Worm (Caenorhabditis elegans) whole organism, mixed stage, embryonic: ENCODE data around the gene Y73C8C.10.

Experiments used
- M03D4.4 ChIP-seq: sonication (generic microtip); optimal IDR thresholded peaks from 2 replicates; lab custom pipeline; 2017; ENCODE audit warnings: mild to moderate bottlenecking, missing genetic modification characterization, missing compliant biosample characterization
- bed-3 ChIP-seq: fragments of 200-800 bp; sonication (Bioruptor generic); optimal IDR thresholded peaks from 3 replicates; lab custom pipeline; 2018; ENCODE audit warnings: mild to moderate bottlenecking, missing genetic modification characterization, moderate library complexity, missing compliant biosample characterization
- ceh-39 ChIP-seq: fragments of 150-350 bp; optimal IDR thresholded peaks from 2 replicates; lab custom pipeline; 2014; ENCODE audit warnings: missing biosample characterization, missing genetic modification characterization
- ceh-83 ChIP-seq: fragments of 200-800 bp; sonication (Bioruptor generic); optimal IDR thresholded peaks from 2 replicates; lab custom pipeline; 2018; ENCODE audit warnings: mild to moderate bottlenecking, missing genetic modification characterization, missing compliant biosample characterization
- ces-1 ChIP-seq: fragments of 150-350 bp; optimal IDR thresholded peaks from 2 replicates; lab custom pipeline; 2014; ENCODE audit warnings: missing biosample characterization, missing genetic modification reagents, missing genetic modification characterization
- cnd-1 ChIP-seq: fragments of 200-800 bp; sonication (Bioruptor generic); optimal IDR thresholded peaks from 2 replicates; lab custom pipeline; 2018; ENCODE audit warnings: mild to moderate bottlenecking, missing genetic modification characterization, missing compliant biosample characterization
- drap-1 ChIP-seq: fragments of 200-800 bp; sonication (Bioruptor generic); optimal IDR thresholded peaks from 3 replicates; lab custom pipeline; 2018; ENCODE audit warnings: mild to moderate bottlenecking, missing genetic modification characterization, missing compliant biosample characterization
- elt-1 ChIP-seq: sonication (generic microtip); optimal IDR thresholded peaks from 2 replicates; lab custom pipeline; 2017; ENCODE audit warnings: missing genetic modification characterization, mild to moderate bottlenecking, missing compliant biosample characterization, antibody characterized with exemption, moderate library complexity, borderline replicate concordance; ENCODE audit not compliant: insufficient read depth
- elt-3 ChIP-seq: fragments of 150-350 bp; optimal IDR thresholded peaks from 2 replicates; lab custom pipeline; 2014; ENCODE audit warnings: missing biosample characterization, missing genetic modification characterization
- flh-1 ChIP-seq: fragments of 200-800 bp; sonication (Bioruptor generic); optimal IDR thresholded peaks from 2 replicates; lab custom pipeline; 2018; ENCODE audit warnings: mild to moderate bottlenecking, missing genetic modification characterization, moderate library complexity, missing compliant biosample characterization
- ham-2 ChIP-seq: fragments of 200-800 bp; sonication (Bioruptor generic); optimal IDR thresholded peaks from 2 replicates; lab custom pipeline; 2018; ENCODE audit warnings: mild to moderate bottlenecking, missing genetic modification characterization, missing compliant biosample characterization
- hlh-1 ChIP-seq: fragments of 150-350 bp; optimal IDR thresholded peaks from 2 replicates; lab custom pipeline; 2014; ENCODE audit warnings: missing biosample characterization, missing genetic modification reagents, missing genetic modification characterization
- lin-13 ChIP-seq: fragments of 150-350 bp; optimal IDR thresholded peaks from 2 replicates; lab custom pipeline; 2014; ENCODE audit warnings: missing biosample characterization, missing genetic modification characterization
- lin-32 ChIP-seq: fragments of 200-800 bp; sonication (Bioruptor generic); optimal IDR thresholded peaks from 2 replicates; lab custom pipeline; 2018; ENCODE audit warnings: mild to moderate bottlenecking, missing genetic modification characterization, missing compliant biosample characterization
- lsy-2 ChIP-seq: fragments of 150-350 bp; optimal IDR thresholded peaks from 2 replicates; lab custom pipeline; 2014; ENCODE audit warnings: missing biosample characterization, missing genetic modification characterization
- mab-5 ChIP-seq: fragments of 150-350 bp; optimal IDR thresholded peaks from 2 replicates; lab custom pipeline; 2014; ENCODE audit warnings: missing biosample characterization, missing genetic modification characterization
- mep-1 ChIP-seq: fragments of 150-350 bp; optimal IDR thresholded peaks from 2 replicates; lab custom pipeline; 2017; ENCODE audit warnings: missing biosample characterization, missing genetic modification reagents, missing genetic modification characterization, inconsistent platforms
- mls-2 ChIP-seq: sonication (generic microtip); optimal IDR thresholded peaks from 2 replicates; lab custom pipeline; 2016; ENCODE audit warnings: mild to moderate bottlenecking, missing genetic modification characterization, moderate library complexity, missing compliant biosample characterization
- nhr-12 ChIP-seq: fragments of 150-350 bp; optimal IDR thresholded peaks from 2 replicates; lab custom pipeline; 2014; ENCODE audit warnings: missing biosample characterization, missing genetic modification characterization
- nhr-2 ChIP-seq: fragments of 150-350 bp; optimal IDR thresholded peaks from 2 replicates; lab custom pipeline; 2014; ENCODE audit warnings: missing biosample characterization, missing genetic modification characterization
- nhr-237 ChIP-seq: fragments of 150-350 bp; optimal IDR thresholded peaks from 2 replicates; lab custom pipeline; 2014; ENCODE audit warnings: missing biosample characterization, missing genetic modification characterization
- nhr-28 ChIP-seq: fragments of 150-350 bp; optimal IDR thresholded peaks from 2 replicates; lab custom pipeline; 2014; ENCODE audit warnings: missing biosample characterization, missing genetic modification characterization
- nhr-76 ChIP-seq: sonication (generic microtip); optimal IDR thresholded peaks from 2 replicates; lab custom pipeline; 2017; ENCODE audit warnings: missing biosample characterization, missing genetic modification characterization
- pha-4 ChIP-seq: fragments of 150-350 bp; optimal IDR thresholded peaks from 2 replicates; lab custom pipeline; 2018; ENCODE audit warnings: missing biosample characterization, missing genetic modification reagents, missing genetic modification characterization
- sem-2 ChIP-seq: fragments of 200-800 bp; sonication (Bioruptor generic); optimal IDR thresholded peaks from 2 replicates; lab custom pipeline; 2018; ENCODE audit warnings: mild to moderate bottlenecking, missing genetic modification characterization, missing compliant biosample characterization
- snpc-4 ChIP-seq: fragments of 150-350 bp; optimal IDR thresholded peaks from 2 replicates; lab custom pipeline; 2014; ENCODE audit warnings: missing biosample characterization, missing genetic modification characterization
- sptf-1 ChIP-seq: sonication (generic microtip); optimal IDR thresholded peaks from 2 replicates; lab custom pipeline; 2017; ENCODE audit warnings: mild to moderate bottlenecking, missing genetic modification characterization, moderate library complexity, missing compliant biosample characterization
- tbx-8 ChIP-seq: fragments of 200-800 bp; sonication (Bioruptor generic); optimal IDR thresholded peaks from 2 replicates; lab custom pipeline; 2018; ENCODE audit warnings: mild to moderate bottlenecking, missing genetic modification characterization, moderate library complexity, missing compliant biosample characterization
- unc-39 ChIP-seq: fragments of 150-350 bp; optimal IDR thresholded peaks from 2 replicates; lab custom pipeline; 2014; ENCODE audit warnings: missing biosample characterization, missing genetic modification characterization
- unc-62 ChIP-seq: fragments of 150-350 bp; optimal IDR thresholded peaks from 2 replicates; lab custom pipeline; 2014; ENCODE audit warnings: missing biosample characterization, missing genetic modification reagents, missing genetic modification characterization
- zip-8 ChIP-seq: fragments of 150-350 bp; optimal IDR thresholded peaks from 2 replicates; lab custom pipeline; 2014; ENCODE audit warnings: missing biosample characterization, missing genetic modification characterization
- ztf-11 ChIP-seq: fragments of 150-350 bp; optimal IDR thresholded peaks from 2 replicates; lab custom pipeline; 2014; ENCODE audit warnings: missing biosample characterization, missing genetic modification characterization

The Y73C8C.10 gene

DNA sequence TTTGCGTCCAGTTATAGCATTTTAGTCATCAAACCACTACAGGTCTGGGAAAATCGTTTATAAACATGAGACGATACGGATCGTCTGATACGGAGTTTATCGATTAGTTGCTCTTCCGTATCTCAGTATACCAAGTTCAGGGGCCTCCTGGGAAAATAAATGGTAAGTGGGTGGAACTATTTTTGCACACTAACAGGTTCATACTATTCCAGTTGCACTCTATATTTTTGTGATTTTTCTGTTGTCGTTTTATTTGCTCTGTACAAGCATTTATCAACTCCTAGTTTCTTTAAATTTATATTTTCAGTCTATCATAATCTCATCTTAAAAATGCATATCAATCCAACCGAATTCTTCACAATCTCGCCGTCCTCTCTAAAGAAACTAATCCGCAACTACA is 12.6 kb downstream of the Y73C8C.10 start, which contains the start of gene Y73C8C.3:
TSS of gene Y73C8C.3 (plus strand) at position 301 of the 400 bp plus-strand sequence.
- TF ChIP-seq cnd-1 (tag; lab: Kevin White, UChicago) (no peak), snpc-4 (no peak), zip-8 (no peak), mab-5 (tag; lab: Kevin White, UChicago) (no peak), nhr-237 (tag; lab: Kevin White, UChicago) (no peak), unc-39 (tag; lab: Kevin White, UChicago) (no peak), lin-32 (no peak), ceh-39 (tag; lab: Kevin White, UChicago) (no peak), drap-1 (no peak), lin-13 (tag; lab: Kevin White, UChicago) (no peak), hlh-1 (tag; lab: Kevin White, UChicago) (no peak), ztf-11 (tag; lab: Kevin White, UChicago) (no peak)
- TF ChIP-seq, all 35 proteins: peak for 0

DNA sequence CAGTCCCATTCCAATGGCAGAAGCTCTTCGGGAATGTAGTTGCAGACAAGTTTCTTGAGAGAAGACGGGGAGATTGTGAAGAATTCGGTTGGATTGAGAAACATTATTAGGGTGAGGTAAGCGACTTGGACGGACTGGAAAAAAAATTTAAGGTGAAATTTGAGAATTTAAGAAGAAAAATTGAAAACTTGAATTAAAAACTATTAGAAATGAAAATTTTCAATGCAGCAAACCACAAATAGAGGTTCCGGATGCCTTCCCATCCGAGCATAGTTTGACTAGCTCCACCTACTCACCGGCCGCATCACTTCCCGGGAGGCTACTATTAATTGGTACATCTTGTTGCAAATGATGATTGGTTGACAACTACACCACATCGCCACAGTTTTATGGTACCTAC is 13.8 kb downstream of the Y73C8C.10 start, which contains the start of gene Y73C8C.8:
TSS of gene Y73C8C.8 (minus strand) at position 101 of the 400 bp plus-strand sequence.
- TF ChIP-seq ham-2 (GFP tag; lab: Kevin White, UChicago) (no peak), nhr-28 (tag; lab: Kevin White, UChicago) (no peak), drap-1 (no peak), M03D4.4 (tag; lab: Kevin White, UChicago) (no peak)

DNA sequence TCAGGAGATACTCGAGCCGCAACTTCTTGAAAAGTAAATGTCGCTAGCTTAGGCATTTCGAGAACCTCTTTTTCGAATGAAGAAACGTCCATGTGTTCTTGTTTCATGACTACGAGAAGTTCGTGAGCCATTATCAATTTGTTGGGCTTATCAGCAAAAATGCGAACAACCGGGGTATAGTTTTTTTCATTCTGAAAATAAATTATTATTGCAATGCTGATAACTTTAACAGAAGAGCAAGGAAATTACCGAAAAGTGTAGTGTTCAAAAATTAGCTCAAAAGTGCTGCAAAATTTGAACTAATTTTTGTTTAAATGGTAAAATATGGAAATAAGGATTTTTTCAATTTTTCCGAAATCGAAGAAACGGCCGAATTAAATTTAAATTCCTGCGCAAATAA is 15.4 kb downstream of the Y73C8C.10 start:
- TF ChIP-seq elt-3 (tag; lab: Kevin White, UChicago) (no peak), ces-1 (no peak), nhr-76 (tag; lab: Kevin White, UChicago) (no peak), nhr-12 (tag; lab: Kevin White, UChicago) (no peak), ham-2 (GFP tag; lab: Kevin White, UChicago) (no peak), tbx-8 (GFP tag; lab: Kevin White, UChicago) (no peak), pha-4 (no peak), unc-62 (GFP tag; lab: Kevin White, UChicago) (no peak), mls-2 (tag; lab: Kevin White, UChicago) (no peak), lin-13 (tag; lab: Kevin White, UChicago) (no peak), lin-32 (no peak), ztf-11 (tag; lab: Kevin White, UChicago) (no peak), cnd-1 (tag; lab: Kevin White, UChicago) (no peak), nhr-2 (tag; lab: Kevin White, UChicago) (no peak), bed-3 (no peak), nhr-237 (tag; lab: Kevin White, UChicago) (no peak), snpc-4 (no peak), sem-2 (GFP tag; lab: Kevin White, UChicago) (no peak), elt-1 (no peak), nhr-28 (tag; lab: Kevin White, UChicago) (no peak)

DNA sequence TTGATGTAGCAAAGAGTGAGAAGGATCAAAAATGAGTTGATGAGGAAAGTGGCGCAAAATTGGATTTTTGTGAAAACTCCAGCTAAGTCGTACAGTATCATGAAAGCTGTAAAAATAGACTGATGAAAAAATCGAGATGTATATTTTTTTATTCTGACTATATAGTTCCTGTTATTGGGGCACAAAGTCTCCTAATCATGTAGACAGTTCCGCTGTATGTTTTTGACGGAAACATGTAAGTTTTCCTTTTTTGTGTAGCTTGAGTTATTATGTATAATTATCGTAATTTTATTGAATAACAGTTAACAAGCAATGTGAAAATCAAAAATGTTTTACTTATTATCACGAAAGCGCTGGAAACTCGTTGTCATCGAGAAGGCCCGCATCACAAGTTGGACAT is 20.1 kb downstream of the Y73C8C.10 start, which contains the start of gene str-68:
TSS of gene str-68 (minus strand) at position 101 of the 400 bp plus-strand sequence.
- no peak for TF ChIP-seq flh-1 (GFP tag; lab: Kevin White, UChicago)
- no peak for TF ChIP-seq cnd-1 (tag; lab: Kevin White, UChicago)
- TF ChIP-seq mls-2 (tag; lab: Kevin White, UChicago), result no peak
- TF ChIP-seq lin-13 (tag; lab: Kevin White, UChicago), result no peak
- TF ChIP-seq M03D4.4 (tag; lab: Kevin White, UChicago), result no peak
- TF ChIP-seq nhr-237 (tag; lab: Kevin White, UChicago), result no peak
- no peak for TF ChIP-seq hlh-1 (tag; lab: Kevin White, UChicago)
- no peak for TF ChIP-seq unc-39 (tag; lab: Kevin White, UChicago)
- no peak for TF ChIP-seq drap-1
- no peak for TF ChIP-seq ceh-83 (GFP tag; lab: Kevin White, UChicago)
- no peak for TF ChIP-seq nhr-12 (tag; lab: Kevin White, UChicago)
- TF ChIP-seq sem-2 (GFP tag; lab: Kevin White, UChicago), result no peak
- TF ChIP-seq tbx-8 (GFP tag; lab: Kevin White, UChicago), result no peak
- TF ChIP-seq bed-3, result no peak
- no peak for TF ChIP-seq ham-2 (GFP tag; lab: Kevin White, UChicago)
- TF ChIP-seq lsy-2 (tag; lab: Kevin White, UChicago), result no peak
- no peak for TF ChIP-seq mep-1 (tag; lab: Kevin White, UChicago)
- TF ChIP-seq ces-1, result no peak
- TF ChIP-seq snpc-4, result no peak
- TF ChIP-seq nhr-76 (tag; lab: Kevin White, UChicago), result no peak
- TF ChIP-seq, all 35 proteins: peak for 0

DNA sequence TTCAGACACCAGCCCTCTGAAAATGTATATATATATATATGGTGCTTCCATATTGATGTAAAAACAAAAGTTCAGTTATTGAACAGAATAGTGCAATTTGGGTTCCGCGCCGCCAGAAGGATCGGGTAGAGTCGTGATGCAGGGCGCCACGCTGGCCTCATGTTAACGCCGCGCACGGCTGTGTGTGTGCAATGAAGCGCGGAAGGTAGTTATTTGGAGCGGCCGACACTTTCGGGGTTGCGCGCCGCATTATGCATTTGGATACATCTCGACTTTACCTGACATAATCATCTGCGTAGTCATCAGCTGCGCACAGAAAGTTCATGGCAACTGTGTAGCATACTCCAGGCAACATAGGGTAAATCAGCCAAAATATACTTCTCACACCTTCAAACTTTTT is 20.8 kb downstream of the Y73C8C.10 start:
- TF ChIP-seq lsy-2 (tag; lab: Kevin White, UChicago) (no peak), elt-1 (no peak), sptf-1 (tag; lab: Kevin White, UChicago) (no peak), nhr-28 (tag; lab: Kevin White, UChicago) (no peak), mls-2 (tag; lab: Kevin White, UChicago) (no peak), M03D4.4 (tag; lab: Kevin White, UChicago) (no peak), sem-2 (GFP tag; lab: Kevin White, UChicago) (no peak), mab-5 (tag; lab: Kevin White, UChicago) (no peak), flh-1 (GFP tag; lab: Kevin White, UChicago) (no peak), lin-13 (tag; lab: Kevin White, UChicago) (no peak), tbx-8 (GFP tag; lab: Kevin White, UChicago) (no peak), ces-1 (no peak), ceh-39 (tag; lab: Kevin White, UChicago) (no peak), unc-62 (GFP tag; lab: Kevin White, UChicago) (no peak), pha-4 (no peak)
- TF ChIP-seq, all 35 proteins: peak for 0
